Worm (Caenorhabditis elegans): ENCODE measurements around the gene ser-2.

ser-2 gene

DNA sequence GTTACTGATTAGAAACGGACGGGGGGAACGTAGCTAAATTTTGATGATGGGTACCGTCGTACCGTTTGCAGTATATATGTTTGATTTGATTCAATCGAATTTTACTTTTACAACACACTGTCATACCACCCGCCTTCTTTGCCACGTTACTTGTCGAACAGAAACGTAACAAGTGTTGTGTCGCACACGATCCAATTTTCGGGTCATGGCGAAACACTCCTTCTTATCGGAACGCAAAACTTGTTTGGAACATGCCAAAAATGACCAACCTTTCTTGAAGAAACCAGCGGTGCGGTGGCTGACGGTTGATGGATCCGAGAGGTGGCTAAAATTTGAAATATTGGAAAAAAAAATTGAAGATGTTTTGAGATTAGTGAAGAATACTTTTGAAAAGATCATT, 22.4 kb downstream of the ser-2 start:
- TF ChIP-seq dsc-1 (tag; optimal IDR thresholded peaks at IDR 0.05) (no peak), ceh-63 (GFP tag; optimal IDR thresholded peaks at IDR 0.05) (no peak), ceh-90 (tag; optimal IDR thresholded peaks at IDR 0.05) (no peak), nhr-84 (tag; optimal IDR thresholded peaks at IDR 0.05) (no peak), nhr-90 (tag; optimal IDR thresholded peaks at IDR 0.05; ENCODE audit: poor library complexity) (no peak), blmp-1 (tag; optimal IDR thresholded peaks at IDR 0.05) (no peak)

DNA sequence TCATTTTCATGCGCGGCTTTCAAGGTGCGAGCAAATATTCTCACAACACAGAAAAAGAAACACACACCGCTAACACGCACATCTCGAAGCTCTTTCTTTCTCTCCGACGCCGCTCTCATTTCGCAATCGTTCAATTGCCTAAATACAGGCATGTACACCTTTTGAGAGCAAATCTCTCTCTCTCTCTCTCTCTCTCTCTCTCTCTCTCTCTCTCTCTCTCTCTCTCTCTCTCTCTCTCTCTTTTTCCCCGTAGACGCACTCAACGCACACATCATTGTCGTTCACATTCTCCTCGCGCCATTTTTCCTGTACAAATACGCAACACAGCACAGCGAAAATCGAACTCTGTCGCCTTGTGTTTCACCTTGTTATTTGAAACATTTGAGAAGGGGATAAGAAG, 23.5 kb downstream of the ser-2 start:
- TF ChIP-seq lsy-2 (tag; optimal IDR thresholded peaks at IDR 0.05) = peak in 1 of 2 experiments; percentile 5
- no peak for TF ChIP-seq elt-3 (tag; optimal IDR thresholded peaks at IDR 0.05)
- TF ChIP-seq skn-1 (tag; optimal IDR thresholded peaks at IDR 0.05) = peak; percentile 36
- TF ChIP-seq nhr-19 (GFP tag; conservative IDR thresholded peaks at IDR 0.05) = 0 out of 2 replicates have a peak, but pooled peaks have one; percentile 4
- no peak for TF ChIP-seq hlh-4 (tag; optimal IDR thresholded peaks at IDR 0.05)
- no peak for TF ChIP-seq ceh-8 (GFP tag; optimal IDR thresholded peaks at IDR 0.05)
- TF ChIP-seq nhr-90 (tag; optimal IDR thresholded peaks at IDR 0.05; ENCODE audit: poor library complexity) = no peak
- no peak for TF ChIP-seq ceh-63 (GFP tag; optimal IDR thresholded peaks at IDR 0.05)
- peak; percentile 67 for TF ChIP-seq jun-1 (tag; optimal IDR thresholded peaks at IDR 0.05)
- TF ChIP-seq ceh-82 (tag; optimal IDR thresholded peaks at IDR 0.05) = peak in 1 of 3 experiments; percentile 18
- peak; percentile 60 for TF ChIP-seq nhr-85 (tag)
- no peak for TF ChIP-seq tbx-2 (tag; optimal IDR thresholded peaks at IDR 0.05)
- peak; percentile 30 for TF ChIP-seq blmp-1 (tag; optimal IDR thresholded peaks at IDR 0.05)
- peak; percentile 48 for TF ChIP-seq nhr-77 (tag; optimal IDR thresholded peaks at IDR 0.05)
- peak; percentile 44 for TF ChIP-seq lin-14 (GFP tag; optimal IDR thresholded peaks at IDR 0.05)
- peak in 1 of 2 experiments; percentile 20 for TF ChIP-seq egl-27 (tag; optimal IDR thresholded peaks at IDR 0.05)
- no peak for TF ChIP-seq nhr-237 (tag; optimal IDR thresholded peaks at IDR 0.05)
- TF ChIP-seq zip-4 (GFP tag; optimal IDR thresholded peaks at IDR 0.05) = peak; percentile 37
- TF ChIP-seq snpc-4 (tag; optimal IDR thresholded peaks at IDR 0.05) = peak; percentile 16
- TF ChIP-seq efl-1 (optimal IDR thresholded peaks at IDR 0.05) = peak in 1 of 2 experiments; percentile 33
- TF ChIP-seq efl-1 (GFP tag; optimal IDR thresholded peaks at IDR 0.05 in 1 of 2) = peak in 1 of 2 experiments; percentile 90
- TF ChIP-seq nhr-84 (tag; optimal IDR thresholded peaks at IDR 0.05) = no peak
- TF ChIP-seq lir-3 (tag; optimal IDR thresholded peaks at IDR 0.05; ENCODE audit: poor library complexity) = no peak

DNA sequence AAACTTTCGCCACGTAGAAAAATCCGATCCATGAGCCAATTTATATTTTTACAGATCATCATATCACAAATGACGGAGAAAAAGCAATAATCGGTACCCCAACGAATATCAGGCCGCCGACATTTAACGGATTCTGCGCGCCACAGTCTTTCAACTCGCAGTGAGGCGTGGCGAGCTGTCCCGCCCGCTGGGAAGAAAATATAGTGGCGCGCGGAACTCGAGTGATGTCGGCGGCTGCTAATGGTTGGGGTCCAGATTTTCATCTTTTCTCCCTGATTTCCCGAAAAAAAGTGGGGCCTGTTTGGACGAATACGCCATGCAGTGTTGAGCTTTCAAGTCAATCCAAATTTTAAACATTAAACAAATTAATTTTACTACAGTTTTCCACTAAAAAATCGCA, 24.2 kb downstream of the ser-2 start:
- TF ChIP-seq rnt-1 (tag; optimal IDR thresholded peaks at IDR 0.05) (peak; percentile 3), snpc-4 (tag; optimal IDR thresholded peaks at IDR 0.05) (peak; percentile 88), egl-13 (tag; optimal IDR thresholded peaks at IDR 0.05) (no peak)

DNA sequence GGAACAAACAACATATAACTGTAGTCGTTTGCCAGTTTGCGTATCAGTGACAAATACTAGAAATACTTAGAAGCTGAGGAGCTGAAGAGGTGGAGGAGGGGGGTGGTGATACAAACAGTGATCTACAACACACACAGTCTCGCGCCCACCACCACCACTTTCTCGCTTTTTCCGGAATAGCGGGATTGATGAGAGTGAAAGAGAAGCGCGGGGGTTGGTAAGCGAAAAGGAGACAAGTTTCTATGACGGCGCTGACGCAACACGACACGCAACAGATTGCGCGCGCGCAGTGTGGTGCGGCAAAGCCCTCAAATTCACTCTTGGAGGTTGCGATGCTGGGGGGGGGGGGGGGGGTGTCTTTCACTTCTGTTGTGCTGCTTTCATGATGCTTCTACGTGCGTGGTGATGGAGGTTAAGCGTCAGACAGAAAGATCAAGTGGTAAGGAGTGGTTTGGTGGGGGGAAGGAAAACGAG, 25.0 kb downstream of the ser-2 start, which contains the start of gene kin-20:
kin-20 (minus strand) TSS at position 51 of the 474 bp plus-strand sequence.
- TF ChIP-seq lin-15B (tag; optimal IDR thresholded peaks at IDR 0.05) (no peak), blmp-1 (tag; optimal IDR thresholded peaks at IDR 0.05) (peak; percentile 91)

DNA sequence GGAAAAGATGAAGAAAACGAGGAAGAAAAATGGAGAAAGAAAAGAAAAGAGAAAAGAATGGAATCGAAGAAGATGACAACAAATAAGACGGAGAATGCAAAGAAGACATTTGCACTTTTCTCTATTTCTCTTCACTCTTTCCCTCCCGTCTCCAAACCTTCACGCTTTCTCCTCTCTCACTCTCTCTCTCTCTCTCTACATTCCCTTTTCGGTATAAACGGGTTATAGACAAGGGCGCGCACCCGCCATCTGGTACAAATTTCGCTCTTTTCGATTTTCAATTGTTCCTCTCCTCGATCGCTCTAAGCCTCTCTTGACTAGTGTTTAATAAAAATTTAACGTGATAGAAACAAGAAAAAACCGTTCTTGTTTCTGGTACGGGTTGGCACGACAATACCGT, 26.0 kb downstream of the ser-2 start:
- TF ChIP-seq nhr-71 (tag; optimal IDR thresholded peaks at IDR 0.05) (peak; percentile 86), elt-3 (tag; optimal IDR thresholded peaks at IDR 0.05) (peak in 3 of 6 experiments; percentile 41 to 82 (median 54)), hlh-4 (tag; optimal IDR thresholded peaks at IDR 0.05) (no peak), isw-1 (GFP tag; IDR thresholded peaks at IDR 0.05) (no peak), ceh-88 (GFP tag; IDR thresholded peaks at IDR 0.05) (0 out of 2 replicates have a peak, but pooled peaks have one; percentile 20), xbp-1 (tag; optimal IDR thresholded peaks at IDR 0.05) (peak; percentile 45), jun-1 (tag; optimal IDR thresholded peaks at IDR 0.05) (peak; percentile 44), fos-1 (tag; optimal IDR thresholded peaks at IDR 0.05) (peak; percentile 64), ztf-11 (tag; optimal IDR thresholded peaks at IDR 0.05) (no peak), unc-30 (tag; optimal IDR thresholded peaks at IDR 0.05) (no peak), aly-2 (tag; optimal IDR thresholded peaks at IDR 0.05) (no peak), efl-3 (GFP tag; optimal IDR thresholded peaks at IDR 0.05) (no peak), ets-5 (GFP tag; IDR thresholded peaks at IDR 0.05) (no peak), C04F5.9 (tag; optimal IDR thresholded peaks at IDR 0.05) (no peak), ama-1 (optimal IDR thresholded peaks at IDR 0.05) (no peak), nhr-12 (tag; optimal IDR thresholded peaks at IDR 0.05) (no peak), lsy-2 (tag; optimal IDR thresholded peaks at IDR 0.05) (peak; percentile 27 to 84), sup-37 (GFP tag; optimal IDR thresholded peaks at IDR 0.05) (no peak), ceh-82 (tag; optimal IDR thresholded peaks at IDR 0.05) (peak; percentile 54 to 75 (median 64)), egl-27 (tag; optimal IDR thresholded peaks at IDR 0.05) (peak; percentile 71 to 91), nhr-28 (tag; optimal IDR thresholded peaks at IDR 0.05) (no peak), ztf-4 (tag; optimal IDR thresholded peaks at IDR 0.05) (peak; percentile 64), egl-13 (tag; optimal IDR thresholded peaks at IDR 0.05) (peak; percentile 1), skn-1 (tag; optimal IDR thresholded peaks at IDR 0.05) (peak; percentile 58), sptf-1 (tag; optimal IDR thresholded peaks at IDR 0.05) (no peak)

Measured in whole organism, L1 larva.